Fruit fly (Drosophila melanogaster) Kc167 (cell line): ENCODE measurements around the gene crp.

Source experiments
- Sin3A ChIP-seq: fragments of >200 bp; optimal IDR thresholded peaks from 2 replicates; lab custom pipeline; 2018; ENCODE audit warnings: missing external identifiers
- insv ChIP-seq: fragments of >200 bp; optimal IDR thresholded peaks from 3 replicates; lab custom pipeline; 2018; ENCODE audit warnings: missing external identifiers
- psq ChIP-seq: fragments of >200 bp; optimal IDR thresholded peaks from 2 replicates; lab custom pipeline; 2017; ENCODE audit warnings: missing external identifiers

DNA sequence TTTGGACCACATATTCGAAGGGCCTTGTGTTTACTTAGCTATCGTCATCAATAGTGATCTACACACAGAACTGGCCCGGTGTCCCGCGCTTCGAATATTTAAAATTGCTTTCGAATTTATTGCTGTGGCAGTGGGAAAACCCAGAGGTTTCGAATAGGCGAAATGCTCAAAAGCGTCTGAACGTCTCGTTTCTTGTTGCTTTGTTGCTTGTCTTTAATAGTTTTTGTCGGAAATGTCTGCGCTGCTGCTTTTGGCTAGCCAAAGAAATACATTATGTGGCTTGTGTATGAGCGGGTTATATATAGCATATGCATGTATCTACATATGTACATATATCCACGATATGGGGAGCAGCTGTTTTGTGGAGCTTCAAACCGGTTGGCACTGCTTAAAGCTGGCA is 33.7 kb upstream of the crp start:
- TF ChIP-seq Sin3A (lab: Kevin White, UChicago), result no peak
- TF ChIP-seq psq, result no peak
- TF ChIP-seq insv (lab: Kevin White, UChicago), result no peak
